Worm (Caenorhabditis elegans): ENCODE measurements around the gene vpat-1.

DNA sequence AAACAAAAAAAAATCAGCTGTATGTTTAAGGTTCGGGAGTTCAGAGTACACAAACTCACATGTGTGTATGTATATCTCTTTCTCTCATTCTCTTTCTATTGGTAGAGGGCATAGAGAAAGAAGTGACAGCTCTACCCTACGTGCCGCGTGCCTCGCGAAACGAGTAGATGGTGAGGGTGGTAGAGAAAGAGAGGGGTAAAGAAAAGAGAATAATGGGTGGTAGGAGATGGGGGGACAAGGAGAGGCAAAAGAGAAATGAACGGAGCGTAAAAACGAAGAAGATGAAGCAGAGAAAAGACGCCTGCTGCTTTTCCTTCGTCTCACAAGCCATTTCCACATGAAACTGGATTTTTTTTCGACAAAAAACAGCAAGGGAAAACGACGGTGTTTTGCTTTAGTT lies 47.1 kb upstream of the vpat-1 start:
- TF ChIP-seq chd-7 (tag; optimal IDR thresholded peaks at IDR 0.05) (peak; percentile 82), F57A8.1 (GFP tag; optimal IDR thresholded peaks at IDR 0.05) (no peak), B0261.1 (tag; optimal IDR thresholded peaks at IDR 0.05) (peak; percentile 8), T07F8.4 (tag; optimal IDR thresholded peaks at IDR 0.05) (no peak), B0035.1 (tag; optimal IDR thresholded peaks at IDR 0.05) (peak; percentile 18), ama-1 (optimal IDR thresholded peaks at IDR 0.05) (no peak), ama-1 (GFP tag; optimal IDR thresholded peaks at IDR 0.05) (peak in 1 of 2 experiments; percentile 67), unc-62 (GFP tag; optimal IDR thresholded peaks at IDR 0.05) (peak; percentile 92), let-607 (tag; optimal IDR thresholded peaks at IDR 0.05) (peak; percentile 49 to 77), snpc-1.1 (tag; optimal IDR thresholded peaks at IDR 0.05; ENCODE audit: insufficient read depth) (no peak), gei-17 (GFP tag; optimal IDR thresholded peaks at IDR 0.05) (peak; percentile 63), C06A6.2 (GFP tag; conservative IDR thresholded peaks at IDR 0.05) (peak; percentile 78)
